Worm (Caenorhabditis elegans): ENCODE results near the gene C01G10.4.

C01G10.4 gene

DNA sequence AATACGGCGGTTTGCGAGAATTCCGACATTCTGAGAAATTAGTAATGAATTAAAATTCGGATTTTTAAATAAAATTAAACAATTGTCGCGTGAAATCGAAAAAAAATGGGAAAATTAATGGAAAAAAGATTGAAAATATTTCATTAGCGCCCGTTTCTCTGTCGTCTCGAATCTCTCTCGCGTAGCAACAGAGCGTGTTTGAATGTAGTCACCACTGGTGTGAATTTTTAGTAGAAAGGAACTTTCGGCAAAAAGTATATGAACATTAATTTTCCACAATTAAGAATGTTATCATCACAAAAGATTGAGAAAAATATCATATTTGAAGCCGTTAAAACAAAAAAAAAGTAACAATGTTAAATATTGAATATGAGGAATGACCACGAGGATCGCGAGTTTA is 47.2 kb downstream of the C01G10.4 start, which contains the start of gene aipl-1 (continued):
- no peak for TF ChIP-seq Y5F2A.4 (GFP tag; optimal IDR thresholded peaks at IDR 0.05)
- peak; percentile 79 for TF ChIP-seq nhr-77 (tag; optimal IDR thresholded peaks at IDR 0.05)
- no peak for TF ChIP-seq D1046.2 (GFP tag; IDR thresholded peaks at IDR 0.05)
- TF ChIP-seq ZK337.2 (GFP tag; IDR thresholded peaks at IDR 0.05) = peak; percentile 47; the same call in 1 of the 2 replicates
- TF ChIP-seq lin-15B (tag; optimal IDR thresholded peaks at IDR 0.05) = peak; percentile 46
- no peak for TF ChIP-seq ctbp-1 (GFP tag; IDR thresholded peaks at IDR 0.05)
- TF ChIP-seq cey-2 (tag; optimal IDR thresholded peaks at IDR 0.05; ENCODE audit: borderline replicate concordance, insufficient read depth) = no peak
- TF ChIP-seq mxl-3 (GFP tag; optimal IDR thresholded peaks at IDR 0.05) = no peak
- no peak for TF ChIP-seq daf-16 (GFP tag; optimal IDR thresholded peaks at IDR 0.05)
- TF ChIP-seq daf-16 (tag; optimal IDR thresholded peaks at IDR 0.05) = peak; percentile 10
- no peak for TF ChIP-seq nhr-48 (tag; optimal IDR thresholded peaks at IDR 0.05)
- no peak for TF ChIP-seq madf-5 (GFP tag; IDR thresholded peaks at IDR 0.05)
- TF ChIP-seq hif-1 (tag; optimal IDR thresholded peaks at IDR 0.05) = peak in 1 of 2 experiments; percentile 72
- peak; percentile 97 for TF ChIP-seq nhr-6 (tag; optimal IDR thresholded peaks at IDR 0.05)
- TF ChIP-seq sdz-12 (GFP tag; optimal IDR thresholded peaks at IDR 0.05) = no peak
- TF ChIP-seq hlh-11 (tag; optimal IDR thresholded peaks at IDR 0.05) = peak; percentile 31
- no peak for TF ChIP-seq F49E8.2 (tag; optimal IDR thresholded peaks at IDR 0.05; ENCODE audit: borderline replicate concordance)
- TF ChIP-seq ceh-32 (tag; optimal IDR thresholded peaks at IDR 0.05; ENCODE audit: poor library complexity) = no peak
- peak; percentile 55 for TF ChIP-seq dve-1 (tag; optimal IDR thresholded peaks at IDR 0.05; ENCODE audit: insufficient read depth)
- no peak for TF ChIP-seq aha-1 (tag)
- no peak for TF ChIP-seq R02D3.7 (tag; optimal IDR thresholded peaks at IDR 0.05)
- peak; percentile 52 for TF ChIP-seq nhr-11 (tag; optimal IDR thresholded peaks at IDR 0.05)
- peak; percentile 58 for TF ChIP-seq lin-13 (GFP tag; optimal IDR thresholded peaks at IDR 0.05)
- TF ChIP-seq mdl-1 (tag; optimal IDR thresholded peaks at IDR 0.05) = peak in 1 of 2 experiments; percentile 21
